Worm (Caenorhabditis elegans) whole organism, L2 larva: ENCODE data around the gene srxa-1.
A peak's percentile ranks its signal among the peaks of the same experiment; 100 is the strongest.

ENCODE experiments used
- C34F6.9 ChIP-seq: fragments of 150-350 bp; optimal IDR thresholded peaks from 2 replicates; lab custom pipeline; 2014; ENCODE audit warnings: missing biosample characterization, missing genetic modification characterization
- F13H6.1 ChIP-seq: sonication (generic microtip); optimal IDR thresholded peaks from 2 replicates; lab custom pipeline; 2016; ENCODE audit warnings: missing genetic modification characterization, missing compliant biosample characterization
- R02D3.7 ChIP-seq: fragments of 150-350 bp; optimal IDR thresholded peaks from 2 replicates; lab custom pipeline; 2014; ENCODE audit warnings: missing biosample characterization, missing genetic modification characterization
- Y55F3AM.14 ChIP-seq: fragments of 200-800 bp; sonication (Bioruptor generic); optimal IDR thresholded peaks from 2 replicates; lab custom pipeline; 2018; ENCODE audit warnings: mild to moderate bottlenecking, missing genetic modification characterization, missing compliant biosample characterization
- ZK546.5 ChIP-seq: sonication (generic microtip); optimal IDR thresholded peaks from 2 replicates; lab custom pipeline; 2017; ENCODE audit warnings: missing biosample characterization, missing genetic modification characterization
- alr-1 ChIP-seq: fragments of 150-350 bp; optimal IDR thresholded peaks from 2 replicates; lab custom pipeline; 2014; ENCODE audit warnings: missing biosample characterization, missing genetic modification characterization
- aly-2 ChIP-seq: fragments of 150-350 bp; optimal IDR thresholded peaks from 2 replicates; lab custom pipeline; 2014; ENCODE audit warnings: missing biosample characterization, missing genetic modification characterization
- ama-1 ChIP-seq: fragments of 150-350 bp; optimal IDR thresholded peaks from 2 replicates; lab custom pipeline; 2018; ENCODE audit warnings: inconsistent platforms
- blmp-1 ChIP-seq: sonication (generic microtip); optimal IDR thresholded peaks from 2 replicates; lab custom pipeline; 2017; ENCODE audit warnings: missing genetic modification characterization, mild to moderate bottlenecking, missing compliant biosample characterization, antibody characterized with exemption, moderate library complexity; ENCODE audit not compliant: insufficient read depth
- ceh-16 ChIP-seq: fragments of 150-350 bp; optimal IDR thresholded peaks from 2 replicates; lab custom pipeline; 2014; ENCODE audit warnings: missing biosample characterization, missing genetic modification characterization
- ceh-82 ChIP-seq: fragments of 150-350 bp; optimal IDR thresholded peaks from 2 replicates; lab custom pipeline; 2014; ENCODE audit warnings: missing biosample characterization, missing genetic modification characterization
- crh-2 ChIP-seq: sonication (generic microtip); optimal IDR thresholded peaks from 2 replicates; lab custom pipeline; 2017; ENCODE audit warnings: missing biosample characterization, missing genetic modification characterization
- dmd-4 ChIP-seq: sonication (generic microtip); optimal IDR thresholded peaks from 2 replicates; lab custom pipeline; 2017; ENCODE audit warnings: missing biosample characterization, missing genetic modification characterization
- egl-27 ChIP-seq: sonication (generic microtip); optimal IDR thresholded peaks from 3 replicates; lab custom pipeline; 2017; ENCODE audit warnings: missing biosample characterization, missing genetic modification reagents, missing genetic modification characterization
- elt-1 ChIP-seq: fragments of 150-350 bp; optimal IDR thresholded peaks from 2 replicates; lab custom pipeline; 2014; ENCODE audit warnings: missing biosample characterization, missing genetic modification characterization
- elt-3 ChIP-seq: sonication (generic microtip); optimal IDR thresholded peaks from 2 replicates; lab custom pipeline; 2017; ENCODE audit warnings: missing biosample characterization, missing genetic modification characterization
- fos-1 ChIP-seq: fragments of 150-350 bp; optimal IDR thresholded peaks from 2 replicates; lab custom pipeline; 2014; ENCODE audit warnings: missing biosample characterization, missing genetic modification characterization
- gmeb-1 ChIP-seq: fragments of 150-350 bp; optimal IDR thresholded peaks from 2 replicates; lab custom pipeline; 2014; ENCODE audit warnings: missing biosample characterization, missing genetic modification characterization
- lin-11 ChIP-seq: fragments of 150-350 bp; sonication (generic microtip); optimal IDR thresholded peaks from 2 replicates; lab custom pipeline; 2014; ENCODE audit warnings: missing biosample characterization, missing genetic modification characterization, inconsistent platforms, mixed read lengths
- lin-13 ChIP-seq: fragments of 150-350 bp; optimal IDR thresholded peaks from 2 replicates; lab custom pipeline; 2014; ENCODE audit warnings: missing biosample characterization, missing genetic modification reagents, missing genetic modification characterization
- lin-39 ChIP-seq: fragments of 150-350 bp; optimal IDR thresholded peaks from 2 replicates; lab custom pipeline; 2014; ENCODE audit warnings: missing biosample characterization, missing genetic modification reagents, missing genetic modification characterization
- lsy-2 ChIP-seq, 2 experiments: fragments of 150-350 bp in 1 of 2; sonication (generic microtip) in 1 of 2; optimal IDR thresholded peaks; 2 replicates each; lab custom pipeline; 2014 to 2017; ENCODE audit warnings: missing biosample characterization in 2 of 2, missing genetic modification characterization in 2 of 2
- mab-5 ChIP-seq: fragments of 150-350 bp; optimal IDR thresholded peaks from 2 replicates; lab custom pipeline; 2014; ENCODE audit warnings: missing biosample characterization, missing genetic modification characterization
- mbf-1 ChIP-seq: sonication (generic microtip); optimal IDR thresholded peaks from 2 replicates; lab custom pipeline; 2017; ENCODE audit warnings: missing biosample characterization, missing genetic modification characterization
- mdl-1 ChIP-seq, 2 experiments: fragments of 150-350 bp in 1 of 2; sonication (generic microtip) in 1 of 2; optimal IDR thresholded peaks; 2 replicates each; lab custom pipeline; 2017; ENCODE audit warnings: missing biosample characterization in 2 of 2, missing genetic modification characterization in 2 of 2
- nhr-10 ChIP-seq: sonication (generic microtip); optimal IDR thresholded peaks from 2 replicates; lab custom pipeline; 2017; ENCODE audit warnings: missing biosample characterization, missing genetic modification characterization
- nhr-11 ChIP-seq: fragments of 150-350 bp; optimal IDR thresholded peaks from 2 replicates; lab custom pipeline; 2014; ENCODE audit warnings: missing biosample characterization, missing genetic modification characterization
- nhr-12 ChIP-seq: fragments of 150-350 bp; optimal IDR thresholded peaks from 2 replicates; lab custom pipeline; 2014; ENCODE audit warnings: missing biosample characterization, missing genetic modification characterization
- nhr-129 ChIP-seq: fragments of 150-350 bp; optimal IDR thresholded peaks from 2 replicates; lab custom pipeline; 2014; ENCODE audit warnings: missing biosample characterization, missing genetic modification characterization
- nhr-21 ChIP-seq: fragments of 150-350 bp; optimal IDR thresholded peaks from 2 replicates; lab custom pipeline; 2014; ENCODE audit warnings: missing biosample characterization, missing genetic modification characterization
- nhr-23 ChIP-seq: fragments of 150-350 bp; optimal IDR thresholded peaks from 2 replicates; lab custom pipeline; 2014; ENCODE audit warnings: missing biosample characterization, missing genetic modification reagents, missing genetic modification characterization
- nhr-237 ChIP-seq: fragments of 150-350 bp; optimal IDR thresholded peaks from 2 replicates; lab custom pipeline; 2014; ENCODE audit warnings: missing biosample characterization, missing genetic modification characterization
- nhr-25 ChIP-seq: fragments of 150-350 bp; sonication (generic microtip); optimal IDR thresholded peaks from 3 replicates; lab custom pipeline; 2014; ENCODE audit warnings: missing biosample characterization, missing genetic modification characterization
- nhr-6 ChIP-seq: fragments of 150-350 bp; optimal IDR thresholded peaks from 2 replicates; lab custom pipeline; 2014; ENCODE audit warnings: missing biosample characterization, missing genetic modification characterization
- nhr-77 ChIP-seq: fragments of 150-350 bp; optimal IDR thresholded peaks from 2 replicates; lab custom pipeline; 2014; ENCODE audit warnings: missing biosample characterization, missing genetic modification characterization
- peb-1 ChIP-seq: fragments of 150-350 bp; optimal IDR thresholded peaks from 2 replicates; lab custom pipeline; 2014; ENCODE audit warnings: missing biosample characterization, missing genetic modification characterization
- sem-4 ChIP-seq: fragments of 150-350 bp; optimal IDR thresholded peaks from 2 replicates; lab custom pipeline; 2014; ENCODE audit warnings: missing biosample characterization, missing genetic modification reagents, missing genetic modification characterization
- skn-1 ChIP-seq: sonication (generic microtip); optimal IDR thresholded peaks from 2 replicates; lab custom pipeline; 2017; ENCODE audit warnings: missing biosample characterization, missing genetic modification characterization
- sma-3 ChIP-seq: sonication (generic microtip); optimal IDR thresholded peaks from 2 replicates; lab custom pipeline; 2016; ENCODE audit warnings: missing genetic modification reagents, missing genetic modification characterization, missing compliant biosample characterization
- sma-9 ChIP-seq, 2 experiments: fragments of 150-350 bp in 1 of 2; sonication (generic microtip) in 1 of 2; optimal IDR thresholded peaks; 2 replicates each; lab custom pipeline; 2014 to 2016; ENCODE audit warnings: missing genetic modification characterization in 2 of 2, mild to moderate bottlenecking in 1 of 2, missing biosample characterization in 1 of 2, missing compliant biosample characterization in 1 of 2, missing genetic modification reagents in 1 of 2, moderate library complexity in 1 of 2
- snpc-4 ChIP-seq: fragments of 150-350 bp; optimal IDR thresholded peaks from 2 replicates; lab custom pipeline; 2014; ENCODE audit warnings: missing biosample characterization, missing genetic modification characterization
- unc-39 ChIP-seq: fragments of 150-350 bp; optimal IDR thresholded peaks from 2 replicates; lab custom pipeline; 2014; ENCODE audit warnings: missing biosample characterization, missing genetic modification characterization
- unc-55 ChIP-seq: fragments of 150-350 bp; sonication (generic microtip); optimal IDR thresholded peaks from 3 replicates; lab custom pipeline; 2014; ENCODE audit warnings: missing biosample characterization, missing genetic modification reagents, missing genetic modification characterization
- unc-62 ChIP-seq: fragments of 150-350 bp; optimal IDR thresholded peaks from 2 replicates; lab custom pipeline; 2014; ENCODE audit warnings: missing biosample characterization, missing genetic modification reagents, missing genetic modification characterization
- zag-1 ChIP-seq: fragments of 150-350 bp; optimal IDR thresholded peaks from 2 replicates; lab custom pipeline; 2014; ENCODE audit warnings: missing biosample characterization, missing genetic modification characterization
- ztf-1 ChIP-seq: fragments of 200-800 bp; sonication (Bioruptor generic); conservative IDR thresholded peaks from 2 replicates; pipeline ENCODE4 v1.3.6; 2022; ENCODE audit warnings: missing genetic modification characterization, missing compliant biosample characterization
- ztf-11 ChIP-seq: sonication (generic microtip); optimal IDR thresholded peaks from 2 replicates; lab custom pipeline; 2017; ENCODE audit warnings: missing biosample characterization, missing genetic modification characterization
- ztf-4 ChIP-seq: fragments of 150-350 bp; optimal IDR thresholded peaks from 2 replicates; lab custom pipeline; 2014; ENCODE audit warnings: missing biosample characterization, missing genetic modification characterization

srxa-1 gene

ce11 chrV:20776761-20777160 lies 44.9 kb downstream of the srxa-1 start (continued):
- TF ChIP-seq zag-1 (tag; lab: Kevin White, UChicago) (peak; percentile 51), snpc-4 (tag; lab: Kevin White, UChicago) (peak; percentile 54)

DNA sequence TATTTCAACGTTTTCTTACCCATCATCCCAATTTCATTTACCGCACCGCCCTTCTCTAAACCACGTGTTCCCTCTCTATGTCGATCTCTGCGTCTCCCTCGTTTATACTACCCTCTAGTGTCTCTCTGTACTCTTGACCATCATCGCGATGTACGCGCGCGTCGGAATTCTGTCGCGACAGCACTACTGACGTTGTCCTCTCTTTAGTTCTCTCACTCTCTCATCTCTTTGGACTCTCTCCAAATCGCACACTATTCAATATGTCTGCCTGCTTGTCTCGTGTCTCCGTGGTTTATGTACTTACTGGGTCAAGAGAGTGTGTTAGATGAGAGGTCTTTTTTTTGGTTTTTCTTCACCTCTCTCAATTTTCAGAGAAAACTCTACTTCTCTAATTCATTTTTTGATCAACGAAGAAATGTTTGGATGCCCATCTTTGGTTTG lies 46.4 kb downstream of the srxa-1 start:
- TF ChIP-seq nhr-11 (tag; lab: Kevin White, UChicago) (no peak), nhr-21 (tag; lab: Kevin White, UChicago) (peak; percentile 95), dmd-4 (tag; lab: Kevin White, UChicago) (no peak), ztf-4 (tag; lab: Kevin White, UChicago) (peak; percentile 98), R02D3.7 (tag; lab: Kevin White, UChicago) (no peak), blmp-1 (tag; lab: Kevin White, UChicago) (peak; percentile 70), sem-4 (tag; lab: Kevin White, UChicago) (peak; percentile 99), nhr-25 (tag; lab: Kevin White, UChicago) (peak; percentile 94), snpc-4 (tag; lab: Kevin White, UChicago) (peak; percentile 67), zag-1 (tag; lab: Kevin White, UChicago) (peak; percentile 96), lin-13 (peak; percentile 92), fos-1 (peak; percentile 95), ZK546.5 (peak; percentile 7), sma-3 (GFP tag; lab: Kevin White, UChicago) (peak; percentile 96), elt-1 (tag; lab: Kevin White, UChicago) (no peak), nhr-10 (tag; lab: Kevin White, UChicago) (peak; percentile 77), mbf-1 (tag; lab: Kevin White, UChicago) (no peak), lin-39 (peak; percentile 78), sma-9 (GFP tag; optimal IDR thresholded peaks at IDR 0.05; lab: Kevin White, UChicago) (peak; percentile 97), sma-9 (tag; optimal IDR thresholded peaks at IDR 0.05; lab: Kevin White, UChicago) (peak; percentile 68), crh-2 (tag; lab: Kevin White, UChicago) (peak; percentile 98), nhr-12 (tag; lab: Kevin White, UChicago) (no peak), aly-2 (tag; lab: Kevin White, UChicago) (no peak), ztf-1 (GFP tag; lab: Robert Waterston, UW) (no peak), unc-39 (tag; lab: Kevin White, UChicago) (no peak), mab-5 (tag; lab: Kevin White, UChicago) (peak; percentile 94), alr-1 (tag; lab: Kevin White, UChicago) (peak; percentile 5), nhr-237 (tag; lab: Kevin White, UChicago) (peak; percentile 3), lin-11 (tag; lab: Kevin White, UChicago) (peak; percentile 91), skn-1 (tag; lab: Kevin White, UChicago) (peak; percentile 18), nhr-23 (tag; lab: Kevin White, UChicago) (no peak), Y55F3AM.14 (peak; percentile 84), lsy-2 (tag; optimal IDR thresholded peaks at IDR 0.05; lab: Kevin White, UChicago) (peak; percentile 83 to 96), elt-3 (no peak), ztf-11 (tag; lab: Kevin White, UChicago) (peak; percentile 31), unc-55 (GFP tag; lab: Kevin White, UChicago) (peak; percentile 96), peb-1 (tag; lab: Kevin White, UChicago) (no peak), C34F6.9 (tag; lab: Kevin White, UChicago) (peak; percentile 97), nhr-129 (peak; percentile 97), mdl-1 (tag; optimal IDR thresholded peaks at IDR 0.05; lab: Kevin White, UChicago) (peak; percentile 93 to 99), unc-62 (GFP tag; lab: Kevin White, UChicago) (peak; percentile 82), gmeb-1 (tag; lab: Kevin White, UChicago) (peak; percentile 85), ceh-82 (tag; lab: Kevin White, UChicago) (peak; percentile 46), nhr-77 (tag; lab: Kevin White, UChicago) (peak; percentile 60), ceh-16 (tag; lab: Kevin White, UChicago) (peak; percentile 66), nhr-6 (tag; lab: Kevin White, UChicago) (peak; percentile 97), F13H6.1 (peak; percentile 99), ama-1 (peak; percentile 91), egl-27 (peak; percentile 98)
